Fruit fly (Drosophila melanogaster): ENCODE measurements around the gene CG14696.

Gene CG14696

dm6 chr3R:10834893-10835292, 49.9 kb downstream of the CG14696 start:
- TF ChIP-seq Gug (GFP tag; IDR thresholded peaks at IDR 0.05) (peak; percentile 88), Ets96B (tag; optimal IDR thresholded peaks at IDR 0.05) (peak; percentile 95), CG3032 (tag; optimal IDR thresholded peaks at IDR 0.05) (peak; percentile 94), dsx (GFP tag; optimal IDR thresholded peaks at IDR 0.05; ENCODE audit: poor library complexity, severe bottlenecking) (peak; percentile 93), lz (GFP tag; optimal IDR thresholded peaks at IDR 0.05) (peak; percentile 95), salr (GFP tag; optimal IDR thresholded peaks at IDR 0.05) (peak; percentile 88 to 93), Hr4 (GFP tag; optimal IDR thresholded peaks at IDR 0.05) (peak; percentile 95), CG6792 (GFP tag; optimal IDR thresholded peaks at IDR 0.05) (peak; percentile 97), CG6276 (GFP tag; optimal IDR thresholded peaks at IDR 0.05) (peak; percentile 95), CG31627 (GFP tag; optimal IDR thresholded peaks at IDR 0.05) (peak; percentile 86), Eip93F (GFP tag; optimal IDR thresholded peaks at IDR 0.05) (peak; percentile 98), ss (GFP tag; optimal IDR thresholded peaks at IDR 0.05) (peak; percentile 95 to 98), CG34406 (GFP tag; optimal IDR thresholded peaks at IDR 0.05) (peak; percentile 95), vri (GFP tag; optimal IDR thresholded peaks at IDR 0.05) (peak; percentile 94), Sox15 (GFP tag; optimal IDR thresholded peaks at IDR 0.05) (peak; percentile 90), fkh (GFP tag; optimal IDR thresholded peaks at IDR 0.05) (no peak), Sox14 (GFP tag; optimal IDR thresholded peaks at IDR 0.05) (peak; percentile 90), acj6 (GFP tag; optimal IDR thresholded peaks at IDR 0.05) (peak; percentile 97), Lpt (GFP tag; optimal IDR thresholded peaks at IDR 0.05) (peak; percentile 97), Sox102F (GFP tag; optimal IDR thresholded peaks at IDR 0.05) (peak; percentile 95), CG3919 (GFP tag; optimal IDR thresholded peaks at IDR 0.05) (peak; percentile 98), CG11294 (GFP tag; IDR thresholded peaks at IDR 0.05) (peak; percentile 89), OdsH (GFP tag; optimal IDR thresholded peaks at IDR 0.05) (peak; percentile 97), CG10669 (GFP tag; optimal IDR thresholded peaks at IDR 0.05) (peak; percentile 92), eg (GFP tag; IDR thresholded peaks at IDR 0.05) (peak; percentile 97), Hr38 (GFP tag; optimal IDR thresholded peaks at IDR 0.05) (no peak), Eip75B (GFP tag; optimal IDR thresholded peaks at IDR 0.05) (peak; percentile 97), svp (GFP tag) (peak; percentile 99), spab (GFP tag; optimal IDR thresholded peaks at IDR 0.05) (peak; percentile 95), CG15336 (GFP tag; IDR thresholded peaks at IDR 0.05) (peak; percentile 97), fd59A (GFP tag; optimal IDR thresholded peaks at IDR 0.05) (peak; percentile 93), cyc (GFP tag; optimal IDR thresholded peaks at IDR 0.05) (peak; percentile 95), CG8119 (GFP tag; IDR thresholded peaks at IDR 0.05) (peak; percentile 97), Smox (GFP tag; optimal IDR thresholded peaks at IDR 0.05) (peak; percentile 92), pdm3 (GFP tag; optimal IDR thresholded peaks at IDR 0.05) (peak; percentile 93), CG9139 (GFP tag; optimal IDR thresholded peaks at IDR 0.05) (peak; percentile 92), Blimp-1 (GFP tag; optimal IDR thresholded peaks at IDR 0.05) (peak; percentile 88), topi (GFP tag; optimal IDR thresholded peaks at IDR 0.05) (peak; percentile 96), CG32006 (GFP tag; optimal IDR thresholded peaks at IDR 0.05) (peak; percentile 96), Hr39 (GFP tag; optimal IDR thresholded peaks at IDR 0.05) (peak; percentile 86), Ets21C (GFP tag; optimal IDR thresholded peaks at IDR 0.05) (peak; percentile 86), net (GFP tag; optimal IDR thresholded peaks at IDR 0.05) (peak; percentile 95), CG6163 (GFP tag; IDR thresholded peaks at IDR 0.05) (peak; percentile 98), fd85E (GFP tag; optimal IDR thresholded peaks at IDR 0.05) (peak; percentile 89), achi (GFP tag; optimal IDR thresholded peaks at IDR 0.05) (peak; percentile 96), CG6808 (GFP tag; optimal IDR thresholded peaks at IDR 0.05) (peak; percentile 96), CG4318 (GFP tag; optimal IDR thresholded peaks at IDR 0.05) (peak; percentile 93), Met (GFP tag; optimal IDR thresholded peaks at IDR 0.05) (peak; percentile 94), CG8319 (GFP tag; optimal IDR thresholded peaks at IDR 0.05) (peak; percentile 92), dac (GFP tag; optimal IDR thresholded peaks at IDR 0.05) (peak; percentile 92), CG1621 (tag; optimal IDR thresholded peaks at IDR 0.05) (peak; percentile 94), Eip78C (GFP tag) (peak; percentile 99)
